Fruit fly (Drosophila melanogaster): ENCODE results near the gene Mur2B.
A peak's percentile ranks its signal among the peaks of the same experiment; 100 is the strongest.

The Mur2B gene

DNA sequence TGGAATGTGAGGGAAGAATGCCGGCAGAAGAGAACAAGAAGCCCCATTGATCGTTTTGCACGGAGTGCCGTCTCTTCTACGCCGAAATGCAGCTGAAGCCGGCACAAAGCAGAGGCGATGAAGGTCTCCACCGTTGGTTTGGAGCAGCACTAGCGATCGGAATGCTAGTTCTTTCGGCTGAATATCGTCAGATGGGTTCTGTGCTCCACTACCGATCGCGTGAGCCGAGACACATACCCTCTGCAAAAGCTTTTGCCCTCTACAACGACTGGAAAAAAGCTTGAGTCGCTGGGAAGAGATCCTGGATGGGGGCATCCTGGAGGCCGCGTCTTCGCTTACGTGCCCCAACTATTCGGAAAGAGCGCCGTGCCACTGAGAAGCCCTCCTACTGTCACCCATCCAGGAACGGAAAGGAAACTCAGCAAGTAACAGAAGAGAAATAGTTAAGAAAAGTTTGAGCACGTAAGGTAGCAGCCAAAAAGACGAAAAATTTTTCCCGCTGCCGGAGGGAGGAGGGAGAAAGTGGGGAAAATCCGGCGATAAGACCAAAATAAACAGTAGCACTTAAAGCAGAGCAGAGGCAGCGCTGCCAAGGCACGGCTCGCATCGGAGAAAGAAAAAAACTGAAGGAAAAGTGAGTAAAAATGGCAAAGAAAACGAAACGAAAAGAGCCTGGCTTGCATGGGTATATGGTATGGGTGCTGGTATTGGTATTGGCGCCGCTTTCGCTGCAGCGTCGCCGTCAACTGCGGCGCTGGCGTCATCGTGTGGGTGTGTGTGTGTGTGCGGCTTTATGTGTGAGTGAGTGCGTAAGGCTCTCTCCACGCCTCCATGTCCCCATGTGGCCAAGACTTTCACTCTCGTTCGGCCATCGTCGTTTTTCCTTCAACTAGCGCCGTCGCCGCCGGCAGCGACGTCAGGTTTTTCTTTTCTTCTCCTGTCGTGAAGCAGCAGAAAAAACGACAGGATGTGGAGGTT is 108.3 kb downstream of the Mur2B start:
- no peak for TF ChIP-seq CG8478 (optimal IDR thresholded peaks at IDR 0.05)
- TF ChIP-seq CTCF (optimal IDR thresholded peaks at IDR 0.05): peak; percentile 39 to 42

DNA sequence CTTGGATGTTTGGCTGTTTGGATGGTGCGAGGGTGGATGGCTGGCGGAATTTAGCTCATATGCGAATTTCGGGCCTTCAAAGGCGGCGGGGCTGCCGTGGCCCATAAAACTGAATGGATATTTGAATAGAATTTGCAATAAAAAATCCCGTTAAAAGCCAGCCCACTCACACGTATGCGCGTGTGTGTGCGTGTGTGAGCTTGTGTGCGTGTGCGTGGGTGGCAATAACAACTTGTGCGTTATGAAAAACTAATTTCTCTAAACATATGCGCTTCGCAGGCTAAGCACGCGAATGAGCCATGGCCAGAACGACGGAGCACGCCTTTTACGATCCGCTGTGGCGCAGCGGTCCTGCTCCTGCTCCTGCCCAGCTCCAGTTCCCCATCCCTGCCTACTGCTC is 129.9 kb downstream of the Mur2B start:
- TF ChIP-seq CTCF (optimal IDR thresholded peaks at IDR 0.05): no peak
- no peak for TF ChIP-seq CG8478 (optimal IDR thresholded peaks at IDR 0.05)

DNA sequence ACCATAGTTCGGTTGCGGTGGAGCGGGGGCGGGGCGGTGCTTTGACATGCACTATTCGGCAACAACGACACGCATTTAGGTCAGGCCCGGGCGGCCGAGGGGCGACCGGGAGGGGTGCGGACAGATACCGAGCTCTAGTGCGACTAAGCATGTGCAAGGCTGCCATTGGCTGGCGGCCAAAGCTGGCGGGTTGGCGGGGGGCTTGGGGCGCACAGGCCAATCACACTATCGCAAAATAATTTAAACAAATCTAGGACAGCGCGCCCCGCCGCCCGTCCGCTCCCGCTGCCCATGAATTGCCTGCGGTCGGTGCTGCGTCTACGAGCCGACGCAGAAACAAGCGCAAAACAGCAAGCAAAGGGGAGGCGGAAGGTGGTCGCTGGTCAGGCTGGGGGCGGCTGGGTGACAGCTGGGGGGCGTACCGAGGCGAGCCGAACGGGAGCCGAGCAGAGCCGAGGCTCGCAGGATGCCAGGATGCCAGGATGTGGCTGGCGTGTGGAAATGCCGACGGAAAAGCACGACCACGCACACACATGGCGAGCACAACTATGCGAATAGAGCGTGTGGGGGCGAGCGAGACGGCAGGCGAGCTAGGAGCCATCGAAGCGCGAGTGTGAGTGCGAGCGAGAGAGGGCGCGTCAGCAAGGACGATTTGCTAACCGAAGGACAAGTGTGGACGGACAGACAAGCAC is 133.2 kb downstream of the Mur2B start:
- TF ChIP-seq CTCF (optimal IDR thresholded peaks at IDR 0.05): no peak
- no peak for TF ChIP-seq CG8478 (optimal IDR thresholded peaks at IDR 0.05)

DNA sequence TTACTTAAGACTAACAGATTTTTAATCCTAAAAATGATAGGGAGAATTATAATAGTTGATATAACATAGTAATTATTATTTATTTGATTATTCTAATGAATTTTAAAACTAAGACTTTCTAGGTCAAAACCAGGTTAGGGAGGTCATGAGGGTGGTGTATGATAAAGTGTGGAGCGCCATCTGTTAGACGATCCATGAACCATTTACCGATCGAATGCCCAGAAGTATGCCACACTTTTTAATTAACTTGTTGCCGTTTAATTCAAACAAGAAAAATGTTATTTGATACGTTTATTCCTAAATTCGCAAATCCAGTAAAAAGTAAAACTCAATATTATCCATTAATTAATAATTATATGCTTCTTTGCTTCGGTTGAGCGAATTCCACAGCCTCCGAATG is 145.3 kb downstream of the Mur2B start:
- TF ChIP-seq CTCF (optimal IDR thresholded peaks at IDR 0.05): peak; percentile 73 to 87

DNA sequence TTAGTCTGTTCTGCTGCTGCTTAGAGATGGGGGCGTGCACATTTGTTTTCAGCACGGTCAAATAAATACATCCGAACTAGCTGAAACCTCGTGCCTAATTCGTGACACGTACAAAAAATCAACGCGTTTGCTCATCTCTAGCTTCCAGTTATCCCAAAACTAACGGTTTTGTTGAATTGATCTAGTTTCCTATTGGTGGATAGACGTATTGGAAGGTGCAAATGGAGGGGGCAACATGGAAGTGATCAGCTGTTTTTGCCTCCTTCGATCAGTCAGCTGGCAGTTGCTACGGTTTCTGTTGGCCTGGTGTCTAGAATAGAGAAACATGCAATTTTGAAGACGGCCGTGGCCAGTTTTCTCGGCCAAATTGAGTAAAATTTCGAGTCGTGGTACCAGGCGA is 151.0 kb downstream of the Mur2B start:
- TF ChIP-seq CG8478 (optimal IDR thresholded peaks at IDR 0.05): no peak
- no peak for TF ChIP-seq CTCF (optimal IDR thresholded peaks at IDR 0.05)

DNA sequence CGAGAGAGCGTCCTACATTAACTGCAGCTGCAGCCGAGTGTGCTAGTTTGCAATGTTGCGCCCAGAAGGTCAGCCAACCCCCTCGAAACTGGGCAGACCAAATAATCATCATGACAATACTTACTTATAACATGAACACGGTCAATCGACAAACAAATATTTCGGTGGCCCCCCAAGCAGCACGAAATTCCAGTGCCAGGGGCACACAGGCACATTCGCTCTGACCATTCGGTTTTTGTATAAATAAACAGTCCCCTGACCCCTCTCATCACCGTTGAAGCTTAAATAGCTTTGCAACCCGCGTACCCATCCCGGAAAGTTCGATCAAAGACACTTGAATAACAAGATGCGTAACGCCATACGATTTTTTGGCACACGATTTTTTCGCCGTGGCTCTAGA is 154.7 kb downstream of the Mur2B start:
- TF ChIP-seq CG8478 (optimal IDR thresholded peaks at IDR 0.05) (no peak), CTCF (optimal IDR thresholded peaks at IDR 0.05) (no peak)

DNA sequence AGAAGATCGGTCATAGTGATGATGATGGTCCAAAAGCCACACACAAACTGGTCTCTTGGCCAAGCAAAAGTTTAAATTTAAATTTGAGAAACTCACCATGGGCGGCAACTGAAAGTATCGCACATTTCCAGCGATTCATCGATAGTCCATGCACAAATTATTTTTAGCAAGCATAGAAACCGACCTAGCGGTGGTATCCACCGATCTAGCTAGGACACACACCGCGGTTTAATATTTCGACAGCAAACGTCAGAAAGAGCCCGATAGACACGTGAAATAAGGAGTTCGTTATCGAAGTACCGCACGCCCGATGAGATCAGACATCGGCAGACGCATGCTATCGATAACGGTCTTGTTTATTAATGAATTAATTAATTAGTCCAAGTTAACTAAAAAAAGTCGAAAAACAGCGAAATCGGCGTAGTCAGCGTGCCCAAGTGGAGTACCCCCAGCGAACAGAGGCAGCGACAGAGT is 155.8 kb downstream of the Mur2B start, which contains the start of gene CG14795:
Gene CG14795 (minus strand): TSS at position 51 of the 474 bp plus-strand sequence.
- TF ChIP-seq CTCF (optimal IDR thresholded peaks at IDR 0.05) (peak; percentile 67 to 70), CG8478 (optimal IDR thresholded peaks at IDR 0.05) (no peak)

DNA sequence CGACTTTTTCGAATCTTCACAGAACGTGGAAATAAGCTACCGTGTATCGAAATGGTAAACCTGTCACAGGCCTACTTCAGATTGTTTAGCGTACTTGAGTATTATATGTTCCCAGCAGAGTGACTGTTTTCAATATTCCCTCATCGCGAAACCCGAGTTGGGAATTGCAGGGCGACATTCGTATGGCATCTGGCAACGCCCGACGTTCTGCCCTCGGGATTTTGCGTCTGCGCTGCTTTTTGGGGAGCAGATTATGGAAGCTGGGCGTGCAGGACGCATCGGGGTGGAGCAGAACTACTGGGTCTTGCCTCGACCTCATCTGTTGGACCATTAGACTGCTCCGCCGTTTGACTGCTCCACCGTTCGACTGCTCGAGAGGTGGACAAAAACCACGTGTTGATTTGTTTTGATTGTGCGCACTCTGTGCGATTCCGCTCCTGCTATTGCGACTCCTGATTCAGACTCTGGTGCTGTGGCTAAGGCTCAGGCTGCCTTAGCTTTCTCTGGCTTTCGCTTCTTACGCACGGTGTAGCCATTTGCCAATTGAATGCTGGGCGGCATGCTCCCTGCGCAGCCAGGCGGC is 160.3 kb downstream of the Mur2B start:
- TF ChIP-seq CG8478 (optimal IDR thresholded peaks at IDR 0.05) (no peak), CTCF (optimal IDR thresholded peaks at IDR 0.05) (no peak)

DNA sequence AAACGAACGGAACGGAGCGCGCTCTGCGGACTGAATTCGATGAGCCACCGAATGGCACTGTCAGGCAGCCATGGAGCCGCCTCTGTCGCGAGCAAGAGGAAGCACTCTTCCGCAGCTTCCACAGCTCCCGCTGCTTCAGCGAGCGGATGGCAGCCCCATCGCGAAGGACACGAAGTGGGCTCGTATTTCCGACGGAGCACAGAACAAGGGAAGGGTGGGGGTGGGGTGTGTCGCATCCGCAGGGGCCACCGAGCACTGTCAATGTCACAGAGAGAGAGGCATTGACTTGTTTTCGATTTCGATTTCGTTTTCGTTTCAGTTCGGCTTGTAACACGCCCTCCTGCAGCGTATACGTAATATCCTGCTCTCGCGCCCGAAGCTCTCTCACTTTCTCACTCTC is 160.8 kb downstream of the Mur2B start, which contains the start of gene Nmdar2:
Gene Nmdar2 (minus strand): TSS at position 59 of the 400 bp plus-strand sequence.
- TF ChIP-seq CG8478 (optimal IDR thresholded peaks at IDR 0.05): no peak
- no peak for TF ChIP-seq CTCF (optimal IDR thresholded peaks at IDR 0.05)

DNA sequence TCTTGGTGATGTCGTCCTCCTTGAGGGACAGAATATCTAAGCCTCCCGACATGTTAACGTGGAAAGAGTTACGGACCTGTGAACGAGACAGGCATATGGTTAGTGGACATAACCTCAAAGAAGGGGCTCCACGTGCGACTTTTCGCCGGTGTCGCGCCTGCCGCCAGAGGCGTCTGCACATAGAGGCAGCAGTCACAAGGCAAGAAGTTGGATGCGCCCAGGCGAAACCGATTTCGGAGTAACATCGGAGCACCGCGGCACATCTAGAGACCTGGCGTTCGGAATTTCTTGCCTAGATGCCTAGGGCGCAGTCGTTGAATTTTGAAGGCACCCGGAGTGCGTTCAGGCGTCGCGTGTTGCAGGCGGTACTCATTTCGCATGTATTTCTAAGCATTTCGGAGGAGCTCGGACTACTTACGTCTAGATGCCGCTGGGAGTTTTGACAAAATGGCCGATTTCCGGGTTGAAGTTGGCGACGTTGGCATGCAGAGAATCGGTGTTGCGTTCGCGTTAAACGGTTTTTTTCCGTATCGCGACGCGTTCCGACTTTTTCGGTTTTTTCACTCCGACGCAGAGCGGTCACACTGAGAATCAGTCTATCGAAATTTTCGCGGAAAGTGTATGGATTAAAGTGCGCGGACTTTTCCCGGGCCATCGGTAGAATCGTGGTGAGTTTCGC is 185.6 kb downstream of the Mur2B start, which contains the start of the genes sta and inc:
Gene sta (minus strand): TSS at position 574 of the 679 bp plus-strand sequence.
Gene inc (plus strand): TSS at position 640 of the 679 bp plus-strand sequence.
- TF ChIP-seq CTCF (optimal IDR thresholded peaks at IDR 0.05): peak; percentile 23 to 47
- no peak for TF ChIP-seq CG8478 (optimal IDR thresholded peaks at IDR 0.05)

DNA sequence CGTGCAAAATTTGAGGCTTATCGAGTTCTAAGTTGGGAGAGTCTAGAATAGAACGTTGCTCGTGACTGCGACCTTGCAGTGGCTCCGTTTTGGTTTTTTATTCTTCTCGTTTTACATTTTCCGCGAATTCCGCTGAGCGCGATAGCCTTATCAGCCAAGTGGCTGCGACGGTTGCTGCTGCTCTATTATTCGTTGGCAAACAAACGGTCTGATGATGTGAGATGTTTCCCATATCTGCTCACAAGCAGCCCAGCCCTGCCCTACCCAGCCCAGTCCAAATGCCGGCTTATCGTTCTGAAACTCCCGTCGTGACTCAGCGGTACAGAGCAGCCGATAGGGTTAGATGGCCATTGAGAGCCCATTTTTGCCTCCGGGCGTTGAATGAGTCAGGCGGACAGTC is 188.2 kb downstream of the Mur2B start:
- TF ChIP-seq CTCF (optimal IDR thresholded peaks at IDR 0.05): no peak
- TF ChIP-seq CG8478 (optimal IDR thresholded peaks at IDR 0.05): no peak

DNA sequence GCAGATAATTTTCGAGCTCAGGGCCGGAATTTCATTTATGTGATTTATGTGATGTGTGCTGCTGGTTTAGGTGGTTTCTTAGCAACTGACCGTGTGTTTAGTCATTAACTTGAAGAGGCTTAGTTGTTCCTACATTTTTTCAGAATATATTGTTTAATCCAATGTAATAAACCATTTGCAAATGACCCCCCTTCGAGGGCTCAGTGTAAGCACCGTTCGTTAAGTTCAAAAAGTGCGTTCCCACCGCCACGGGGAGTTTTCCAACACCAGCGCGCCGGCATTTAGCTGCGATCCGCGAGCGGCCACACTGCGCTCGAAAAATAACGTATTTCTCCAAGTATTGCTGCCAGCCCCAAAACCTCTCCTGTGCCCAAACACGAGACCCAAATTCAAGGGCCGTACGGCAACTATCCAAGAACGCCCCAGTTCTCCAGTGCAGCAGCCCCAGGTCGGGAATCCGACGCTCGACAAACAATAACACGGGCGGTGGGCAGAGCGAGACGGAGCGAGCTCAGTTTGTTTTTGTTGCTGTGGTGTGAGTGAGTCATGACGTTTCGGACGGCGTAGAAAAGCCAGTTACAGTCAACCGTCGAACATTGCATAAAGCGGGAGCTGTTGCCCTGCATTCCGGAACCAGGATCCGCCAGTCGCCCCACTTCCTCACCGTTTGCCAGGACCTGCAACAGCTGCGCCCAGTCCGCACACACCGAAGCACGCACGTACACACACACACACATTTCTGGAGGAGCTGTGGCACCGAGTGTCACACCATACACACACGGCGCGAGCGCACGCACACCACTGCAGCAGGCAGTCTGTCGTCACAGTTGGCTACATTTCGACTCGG is 190.1 kb downstream of the Mur2B start, which contains the start of gene rush:
Gene rush (plus strand): TSS at position 277 of the 847 bp plus-strand sequence.
- TF ChIP-seq CTCF (optimal IDR thresholded peaks at IDR 0.05) (no peak), CG8478 (optimal IDR thresholded peaks at IDR 0.05) (no peak)

DNA sequence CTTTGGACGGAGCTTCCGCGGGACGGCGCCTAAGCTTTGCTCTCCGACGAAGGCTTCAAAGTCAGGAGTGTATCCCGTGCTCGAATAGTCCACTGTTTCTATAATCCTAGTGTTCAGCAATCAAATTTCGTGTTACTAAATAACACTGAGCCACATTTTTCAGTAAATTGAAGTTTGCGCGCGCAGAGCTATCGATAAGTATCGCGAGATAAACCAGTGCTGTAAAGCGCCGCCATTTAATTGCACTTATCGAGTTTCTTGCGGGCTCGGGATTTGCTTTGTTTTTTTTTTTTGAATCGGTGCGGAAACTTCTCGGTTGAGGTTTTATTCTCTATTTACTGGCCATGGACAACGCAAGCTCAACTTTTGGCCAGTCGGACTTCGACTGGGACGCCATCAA is 191.7 kb downstream of the Mur2B start, which contains the start of the genes Rab27 and mei-38:
Gene Rab27 (minus strand): TSS at position 127 of the 400 bp plus-strand sequence.
Gene mei-38 (plus strand): TSS at position 216 of the 400 bp plus-strand sequence.
- TF ChIP-seq CTCF (optimal IDR thresholded peaks at IDR 0.05) (peak in 1 of 2 experiments; percentile 6), CG8478 (optimal IDR thresholded peaks at IDR 0.05) (no peak)
